Fruit fly (Drosophila melanogaster) whole organism, embryonic: ENCODE measurements around the gene CG5808.

Experiments
- Abd-B ChIP-seq: fragments of 200-800 bp; sonication (Bioruptor generic); optimal IDR thresholded peaks from 2 replicates; lab custom pipeline; 2018; ENCODE audit warnings: missing biosample characterization, mild to moderate bottlenecking, missing genetic modification characterization, moderate library complexity
- Atf6 ChIP-seq: fragments of 200-800 bp; sonication (Bioruptor generic); IDR thresholded peaks from 2 replicates; pipeline ENCODE4 v1.3.6; 2022; ENCODE audit warnings: missing biosample characterization, missing genetic modification characterization
- Awh ChIP-seq: fragments of 200-800 bp; sonication (Bioruptor generic); IDR thresholded peaks from 2 replicates; pipeline ENCODE4, ENCODE4 v1.3.6; 2022; ENCODE audit warnings: missing biosample characterization, missing genetic modification characterization
- C15 ChIP-seq: fragments of 200-800 bp; sonication (Bioruptor generic); IDR thresholded peaks from 3 replicates; pipeline ENCODE4 v1.3.6; 2022; ENCODE audit warnings: missing biosample characterization, missing genetic modification characterization
- CG10209 ChIP-seq: fragments of 200-800 bp; sonication (Bioruptor generic); optimal IDR thresholded peaks from 3 replicates; lab custom pipeline; 2017; ENCODE audit warnings: missing biosample characterization, mild to moderate bottlenecking, missing genetic modification characterization, missing genetic modification reagents
- CG12391 ChIP-seq: fragments of 200-800 bp; sonication (Bioruptor generic); optimal IDR thresholded peaks from 3 replicates; lab custom pipeline; 2018; ENCODE audit warnings: missing biosample characterization, mild to moderate bottlenecking, missing genetic modification characterization, moderate library complexity
- CG1647 ChIP-seq: fragments of 200-800 bp; sonication (Bioruptor generic); optimal IDR thresholded peaks from 3 replicates; lab custom pipeline; 2016; ENCODE audit warnings: missing biosample characterization, missing genetic modification characterization
- CG16815 ChIP-seq: fragments of 200-800 bp; sonication (Bioruptor generic); optimal IDR thresholded peaks from 3 replicates; lab custom pipeline; 2017; ENCODE audit warnings: missing biosample characterization, mild to moderate bottlenecking, missing genetic modification characterization
- CG17829 ChIP-seq: fragments of 200-800 bp; optimal IDR thresholded peaks from 2 replicates; lab custom pipeline; 2019; ENCODE audit warnings: missing biosample characterization, mild to moderate bottlenecking, missing genetic modification characterization, moderate library complexity
- CG31224 ChIP-seq: fragments of 200-800 bp; sonication (Bioruptor generic); IDR thresholded peaks from 2 replicates; pipeline ENCODE4 v1.3.6; 2022; ENCODE audit warnings: missing biosample characterization, missing genetic modification characterization
- CG31365 ChIP-seq: fragments of 200-800 bp; sonication (Bioruptor generic); optimal IDR thresholded peaks from 2 replicates; lab custom pipeline; 2018; ENCODE audit warnings: missing biosample characterization, mild to moderate bottlenecking, missing genetic modification characterization
- CG3281 ChIP-seq: fragments of 200-800 bp; sonication (Bioruptor generic); optimal IDR thresholded peaks from 3 replicates; lab custom pipeline; 2017; ENCODE audit warnings: missing biosample characterization, mild to moderate bottlenecking, missing genetic modification characterization
- CG34376 ChIP-seq: fragments of 200-800 bp; sonication (Bioruptor generic); optimal IDR thresholded peaks from 2 replicates; lab custom pipeline; 2018; ENCODE audit warnings: missing biosample characterization, mild to moderate bottlenecking, missing genetic modification characterization
- CG43689 ChIP-seq: fragments of 200-800 bp; sonication (Bioruptor generic); IDR thresholded peaks from 2 replicates; pipeline ENCODE4 v1.3.6; 2022; ENCODE audit warnings: missing biosample characterization, missing genetic modification characterization
- CG4424 ChIP-seq: fragments of 200-800 bp; sonication (Bioruptor generic); optimal IDR thresholded peaks from 3 replicates; lab custom pipeline; 2016; ENCODE audit warnings: missing biosample characterization, missing genetic modification characterization
- CG4854 ChIP-seq: fragments of 200-800 bp; sonication (Bioruptor generic); optimal IDR thresholded peaks from 2 replicates; lab custom pipeline; 2016; ENCODE audit warnings: missing biosample characterization, missing genetic modification characterization, inconsistent platforms
- CG6683 ChIP-seq: fragments of 200-800 bp; sonication (Bioruptor generic); optimal IDR thresholded peaks from 2 replicates; lab custom pipeline; 2017; ENCODE audit warnings: missing biosample characterization, mild to moderate bottlenecking, missing genetic modification characterization, missing genetic modification reagents
- CG6813 ChIP-seq: fragments of 200-800 bp; sonication (Bioruptor generic); optimal IDR thresholded peaks from 2 replicates; lab custom pipeline; 2017; ENCODE audit warnings: missing biosample characterization, missing genetic modification characterization, mild to moderate bottlenecking, moderate library complexity, missing genetic modification reagents
- CG7357 ChIP-seq: fragments of 200-800 bp; sonication (Bioruptor generic); IDR thresholded peaks from 3 replicates; pipeline ENCODE4 v1.3.6; 2022; ENCODE audit warnings: missing biosample characterization, missing genetic modification characterization
- CG7372 ChIP-seq: fragments of 200-800 bp; sonication (Bioruptor generic); IDR thresholded peaks from 2 replicates; pipeline ENCODE4 v1.3.6; 2022; ENCODE audit warnings: missing biosample characterization, missing genetic modification characterization
- CG7987 ChIP-seq: fragments of 200-800 bp; sonication (Bioruptor generic); optimal IDR thresholded peaks from 2 replicates; lab custom pipeline; 2018; ENCODE audit warnings: missing biosample characterization, mild to moderate bottlenecking, missing genetic modification characterization, moderate library complexity
- CG8290 ChIP-seq, 3 experiments: fragments of 200-800 bp; sonication (Bioruptor generic); optimal IDR thresholded peaks; 2 replicates each; lab custom pipeline; 2016 to 2019; ENCODE audit warnings: missing biosample characterization in 3 of 3, missing genetic modification characterization in 3 of 3, mild to moderate bottlenecking in 2 of 3, moderate library complexity in 1 of 3
- CG8765 ChIP-seq: fragments of 200-800 bp; sonication (Bioruptor generic); IDR thresholded peaks from 2 replicates; pipeline ENCODE4 v1.3.6; 2022; ENCODE audit warnings: missing biosample characterization, missing genetic modification characterization
- CG8924 ChIP-seq: fragments of 200-800 bp; optimal IDR thresholded peaks from 3 replicates; lab custom pipeline; 2019; ENCODE audit warnings: missing biosample characterization, mild to moderate bottlenecking, missing genetic modification characterization, moderate library complexity
- Doc3 ChIP-seq: fragments of 200-800 bp; sonication (Bioruptor generic); IDR thresholded peaks from 3 replicates; pipeline ENCODE4 v1.3.6; 2022; ENCODE audit warnings: missing biosample characterization, missing genetic modification characterization; ENCODE audit not compliant: partially characterized antibody
- Dp ChIP-seq: fragments of 200-800 bp; sonication (Bioruptor generic); optimal IDR thresholded peaks from 2 replicates; lab custom pipeline; 2018; ENCODE audit warnings: missing biosample characterization, mild to moderate bottlenecking, missing genetic modification characterization, moderate library complexity
- Hr78 ChIP-seq, 2 experiments: fragments of 200-800 bp in 1 of 2; fragments of >200 bp in 1 of 2; sonication (Bioruptor generic) in 1 of 2; optimal IDR thresholded peaks; 2 replicates each; lab custom pipeline; 2017 to 2019; ENCODE audit warnings: missing biosample characterization in 2 of 2, missing genetic modification characterization in 2 of 2, mild to moderate bottlenecking in 1 of 2, moderate library complexity in 1 of 2
- Lpt ChIP-seq: fragments of >200 bp; optimal IDR thresholded peaks from 2 replicates; lab custom pipeline; 2018; ENCODE audit warnings: missing biosample characterization, missing genetic modification characterization
- MTF-1 ChIP-seq: fragments of 200-800 bp; sonication (Bioruptor generic); optimal IDR thresholded peaks from 2 replicates; lab custom pipeline; 2018; ENCODE audit warnings: missing biosample characterization, mild to moderate bottlenecking, missing genetic modification characterization, borderline replicate concordance
- NK7.1 ChIP-seq: fragments of 200-800 bp; sonication (Bioruptor generic); optimal IDR thresholded peaks from 3 replicates; lab custom pipeline; 2016; ENCODE audit warnings: missing biosample characterization, missing genetic modification characterization
- Scr ChIP-seq: fragments of 200-800 bp; sonication (Bioruptor generic); IDR thresholded peaks from 2 replicates; pipeline ENCODE4 v1.3.6; 2022; ENCODE audit warnings: missing biosample characterization, missing genetic modification characterization; ENCODE audit not compliant: partially characterized antibody
- Sin3A ChIP-seq: fragments of >200 bp; optimal IDR thresholded peaks from 2 replicates; lab custom pipeline; 2018
- ac ChIP-seq: fragments of 200-800 bp; sonication (Bioruptor generic); optimal IDR thresholded peaks from 3 replicates; lab custom pipeline; 2017; ENCODE audit warnings: missing biosample characterization, mild to moderate bottlenecking, missing genetic modification characterization
- bbx ChIP-seq: fragments of 200-800 bp; sonication (Bioruptor generic); IDR thresholded peaks from 2 replicates; pipeline ENCODE4 v1.3.6; 2022; ENCODE audit warnings: missing biosample characterization, missing genetic modification characterization; ENCODE audit not compliant: partially characterized antibody
- br ChIP-seq: fragments of >200 bp; optimal IDR thresholded peaks from 2 replicates; lab custom pipeline; 2017
- fru ChIP-seq: fragments of >200 bp; optimal IDR thresholded peaks from 2 replicates; lab custom pipeline; 2017
- grn ChIP-seq: fragments of 200-800 bp; sonication (Bioruptor generic); optimal IDR thresholded peaks from 3 replicates; lab custom pipeline; 2017; ENCODE audit warnings: missing biosample characterization, missing genetic modification characterization
- hkb ChIP-seq, 2 experiments: fragments of 200-800 bp in 1 of 2; fragments of >200 bp in 1 of 2; sonication (Bioruptor generic) in 1 of 2; IDR thresholded peaks in 1 of 2; optimal IDR thresholded peaks in 1 of 2; 2 replicates each; pipeline versions ENCODE4 v1.3.6 to Lab custom; 2017 to 2022; ENCODE audit warnings: missing biosample characterization in 1 of 2, missing genetic modification characterization in 1 of 2
- lilli ChIP-seq: fragments of 200-800 bp; sonication (Bioruptor generic); optimal IDR thresholded peaks from 3 replicates; lab custom pipeline; 2016; ENCODE audit warnings: missing biosample characterization, missing genetic modification characterization
- row ChIP-seq: fragments of 200-800 bp; sonication (Bioruptor generic); IDR thresholded peaks from 3 replicates; pipeline ENCODE4 v1.3.6; 2022; ENCODE audit warnings: missing biosample characterization, missing genetic modification characterization
- scrt ChIP-seq: fragments of 200-800 bp; sonication (Bioruptor generic); optimal IDR thresholded peaks from 2 replicates; lab custom pipeline; 2018; ENCODE audit warnings: missing biosample characterization, mild to moderate bottlenecking, missing genetic modification characterization, moderate library complexity
- slp2 ChIP-seq: fragments of 200-800 bp; sonication (Bioruptor generic); optimal IDR thresholded peaks from 2 replicates; lab custom pipeline; 2016; ENCODE audit warnings: missing biosample characterization, missing genetic modification characterization
- sna ChIP-seq: fragments of 200-800 bp; sonication (Bioruptor generic); IDR thresholded peaks from 2 replicates; pipeline ENCODE4 v1.3.6; 2022; ENCODE audit warnings: missing biosample characterization, missing genetic modification characterization; ENCODE audit not compliant: partially characterized antibody
- tin ChIP-seq: fragments of 200-800 bp; sonication (Bioruptor generic); optimal IDR thresholded peaks from 3 replicates; lab custom pipeline; 2016; ENCODE audit warnings: missing biosample characterization, missing genetic modification characterization
- vfl ChIP-seq: fragments of 200-800 bp; sonication (Bioruptor generic); optimal IDR thresholded peaks from 2 replicates; lab custom pipeline; 2016; ENCODE audit warnings: missing biosample characterization, missing genetic modification characterization
- vvl ChIP-seq: fragments of 200-800 bp; sonication (Bioruptor generic); IDR thresholded peaks from 2 replicates; pipeline ENCODE4 v1.3.6; 2022; ENCODE audit warnings: missing biosample characterization, missing genetic modification characterization
- zf30C ChIP-seq: fragments of 200-800 bp; sonication (Bioruptor generic); optimal IDR thresholded peaks from 3 replicates; lab custom pipeline; 2018; ENCODE audit warnings: missing biosample characterization, mild to moderate bottlenecking, missing genetic modification characterization
- zfh1 ChIP-seq: fragments of 200-800 bp; sonication (Bioruptor generic); IDR thresholded peaks from 3 replicates; pipeline ENCODE4 v1.3.6; 2022; ENCODE audit warnings: missing biosample characterization, missing genetic modification characterization
- zfh2 ChIP-seq: fragments of 200-800 bp; sonication (Bioruptor generic); optimal IDR thresholded peaks from 2 replicates; lab custom pipeline; 2016; ENCODE audit warnings: missing biosample characterization, missing genetic modification characterization

CG5808 gene

DNA sequence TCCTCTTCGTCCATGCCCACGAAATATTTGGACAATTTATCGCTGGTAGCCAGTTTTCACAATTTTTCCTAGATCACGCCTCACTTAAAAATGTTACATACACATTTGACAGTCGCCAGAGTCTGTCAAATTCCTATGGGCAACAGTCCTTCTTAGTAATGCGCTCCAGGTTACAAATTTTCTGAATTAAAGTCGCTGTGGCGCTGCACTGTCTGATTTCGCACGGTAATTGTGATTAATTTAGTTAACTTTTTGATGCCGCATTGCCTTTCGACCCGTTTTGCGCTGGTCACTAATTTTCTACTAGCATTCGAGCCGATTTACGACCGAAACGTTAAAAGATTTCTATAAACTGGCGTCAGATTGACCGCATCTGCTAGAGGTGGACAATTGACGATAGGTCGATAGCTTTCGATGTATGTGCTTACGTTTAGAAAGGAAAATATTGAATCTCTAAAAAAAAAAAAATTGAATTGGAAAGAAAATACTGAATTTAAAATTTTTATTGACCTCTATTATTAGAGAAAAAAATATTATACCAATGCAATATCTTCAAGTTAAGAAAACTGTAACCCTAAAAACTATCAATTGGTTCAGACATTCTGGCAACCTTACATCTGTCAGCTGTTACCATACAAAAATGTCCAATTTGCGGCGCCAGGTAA, 3.0 kb downstream of the CG5808 start, which contains the start of the genes lili and CG34150 (continued):
- peak; percentile 77 for TF ChIP-seq tin (GFP tag; lab: Kevin White, UChicago)
- TF ChIP-seq CG6813 (GFP tag; lab: Kevin White, UChicago), result no peak
- peak; percentile 64 for TF ChIP-seq zfh2
- peak; percentile 74; the same call in 2 of the 3 replicates for TF ChIP-seq zfh1 (GFP tag; lab: Robert Waterston, UW)
- TF ChIP-seq CG1647 (GFP tag; lab: Kevin White, UChicago), result peak; percentile 64
- TF ChIP-seq Sin3A (lab: Kevin White, UChicago), result peak; percentile 43
- peak; percentile 75 for TF ChIP-seq CG8924
- no peak for TF ChIP-seq fru
- no peak for TF ChIP-seq br (lab: Kevin White, UChicago)
- TF ChIP-seq MTF-1, result no peak
- TF ChIP-seq lilli (GFP tag; lab: Kevin White, UChicago), result peak; percentile 88
- TF ChIP-seq CG31365, result no peak
- peak; percentile 36 for TF ChIP-seq CG7987
- TF ChIP-seq CG16815 (GFP tag; lab: Kevin White, UChicago), result peak; percentile 7
- TF ChIP-seq bbx, result peak; percentile 80
- peak; percentile 81 for TF ChIP-seq CG17829 (tag; lab: Kevin White, UChicago)
- peak; percentile 70 for TF ChIP-seq scrt (GFP tag; lab: Kevin White, UChicago)
- TF ChIP-seq CG34376 (GFP tag; lab: Kevin White, UChicago), result peak; percentile 66
- peak; percentile 72; the same call in 1 of the 2 replicates for TF ChIP-seq CG7372 (GFP tag; lab: Robert Waterston, UW)
- TF ChIP-seq hkb (optimal IDR thresholded peaks at IDR 0.05; lab: Kevin White, UChicago), result peak; percentile 19
- TF ChIP-seq hkb (GFP tag; IDR thresholded peaks at IDR 0.05; lab: Robert Waterston, UW), result peak; percentile 69
- peak; percentile 71 for TF ChIP-seq Doc3
- peak; percentile 22 for TF ChIP-seq zf30C
- peak; percentile 61 for TF ChIP-seq CG4854
- peak; percentile 90 for TF ChIP-seq row (GFP tag; lab: Robert Waterston, UW)
- TF ChIP-seq vvl (GFP tag; lab: Robert Waterston, UW), result peak; percentile 85
- TF ChIP-seq CG8290 (GFP tag; optimal IDR thresholded peaks at IDR 0.05; lab: Kevin White, UChicago), result peak; percentile 90
- TF ChIP-seq CG8290 (tag; optimal IDR thresholded peaks at IDR 0.05; lab: Kevin White, UChicago), result peak; percentile 19 to 21
- peak; percentile 44; the same call in 1 of the 3 replicates for TF ChIP-seq CG7357
- no peak for TF ChIP-seq ac (GFP tag; lab: Kevin White, UChicago)
- peak; percentile 84 for TF ChIP-seq Scr (GFP tag; lab: Robert Waterston, UW)
- peak; percentile 78 for TF ChIP-seq Abd-B
- TF ChIP-seq CG31224 (GFP tag; lab: Robert Waterston, UW), result peak; percentile 42; the same call in 1 of the 2 replicates
- TF ChIP-seq vfl, result peak; percentile 73
- TF ChIP-seq CG8765, result no peak
- no peak for TF ChIP-seq Lpt
- TF ChIP-seq CG43689 (GFP tag; lab: Robert Waterston, UW), result no peak
- peak; percentile 6 for TF ChIP-seq NK7.1 (GFP tag; lab: Kevin White, UChicago)
- TF ChIP-seq grn (GFP tag; lab: Kevin White, UChicago), result no peak
- TF ChIP-seq Dp (GFP tag; lab: Kevin White, UChicago), result peak; percentile 67
- peak; percentile 80; the same call in 1 of the 2 replicates for TF ChIP-seq Atf6 (GFP tag; lab: Robert Waterston, UW)
- peak; percentile 56 for TF ChIP-seq CG10209
- TF ChIP-seq CG6683 (GFP tag; lab: Kevin White, UChicago), result no peak
- TF ChIP-seq slp2 (GFP tag; lab: Kevin White, UChicago), result peak; percentile 29
- peak; percentile 67 for TF ChIP-seq CG3281
- TF ChIP-seq CG12391 (tag; lab: Kevin White, UChicago), result peak; percentile 93
- peak; percentile 68; the same call in 1 of the 2 replicates for TF ChIP-seq Awh
- no peak for TF ChIP-seq Hr78 (GFP tag; optimal IDR thresholded peaks at IDR 0.05; lab: Kevin White, UChicago)
- no peak for TF ChIP-seq C15
- TF ChIP-seq CG4424, result peak; percentile 78
- TF ChIP-seq sna, result peak; percentile 72; the same call in 1 of the 2 replicates
